Worm (Caenorhabditis elegans): Measurements from ENCODE around the gene K12H4.5.

- TF ChIP-seq nhr-129 (tag; optimal IDR thresholded peaks at IDR 0.05) (no peak), R02D3.7 (tag; optimal IDR thresholded peaks at IDR 0.05) (no peak), unc-62 (GFP tag; optimal IDR thresholded peaks at IDR 0.05) (no peak), ztf-11 (tag; optimal IDR thresholded peaks at IDR 0.05) (no peak), nhr-11 (tag; optimal IDR thresholded peaks at IDR 0.05) (no peak), nhr-12 (tag; optimal IDR thresholded peaks at IDR 0.05) (no peak), peb-1 (tag; optimal IDR thresholded peaks at IDR 0.05) (no peak)
These were observed 6.3 kb upstream of the K12H4.5 start, which contains the start of gene dpf-6 for ce11 chrIII:8037941-8038340.

Measured in whole organism, L2 larva.